Worm (Caenorhabditis elegans) whole organism, dauer: ENCODE measurements around the gene pxf-1.

Source experiments
- unc-62 ChIP-seq: sonication (generic microtip); optimal IDR thresholded peaks from 2 replicates; lab custom pipeline; 2017; ENCODE audit warnings: missing biosample characterization, missing genetic modification reagents, missing genetic modification characterization

Gene pxf-1

ce11 chrIV:10177779-10178178 lies 3.6 kb upstream of the pxf-1 start, which contains the start of gene mspn-1:
Gene mspn-1 (plus strand): TSS chrIV:10177968.
- no peak for TF ChIP-seq unc-62 (GFP tag; lab: Kevin White, UChicago)

ce11 chrIV:10176252-10176730 lies 2.1 kb upstream of the pxf-1 start, which contains the start of gene rack-1:
Gene rack-1 (plus strand): TSS chrIV:10176680.
- TF ChIP-seq unc-62 (GFP tag; lab: Kevin White, UChicago), result no peak

- no peak for TF ChIP-seq unc-62 (GFP tag; lab: Kevin White, UChicago)
These were observed 991 bp upstream of the pxf-1 start for ce11 chrIV:10174932-10175732.

ce11 chrIV:10170808-10171207 lies 3.3 kb downstream of the pxf-1 start:
- TF ChIP-seq unc-62 (GFP tag; lab: Kevin White, UChicago), result no peak

- no peak for TF ChIP-seq unc-62 (GFP tag; lab: Kevin White, UChicago)
These were observed 10.1 kb downstream of the pxf-1 start for ce11 chrIV:10164086-10164485.

ce11 chrIV:10161706-10162105 lies 12.4 kb downstream of the pxf-1 start, which contains the start of gene pps-1:
Gene pps-1 (plus strand): TSS chrIV:10162006.
- no peak for TF ChIP-seq unc-62 (GFP tag; lab: Kevin White, UChicago)

- no peak for TF ChIP-seq unc-62 (GFP tag; lab: Kevin White, UChicago)
These were observed 16.6 kb downstream of the pxf-1 start, which contains the start of gene ttr-53 for ce11 chrIV:10157489-10158088. Gene ttr-53 (plus strand): TSS chrIV:10158038.

ce11 chrIV:10157034-10157433 lies 17.1 kb downstream of the pxf-1 start:
- no peak for TF ChIP-seq unc-62 (GFP tag; lab: Kevin White, UChicago)

ce11 chrIV:10155475-10155874 lies 18.7 kb downstream of the pxf-1 start, which contains the start of gene ttr-54:
Gene ttr-54 (plus strand): TSS chrIV:10155775.
- TF ChIP-seq unc-62 (GFP tag; lab: Kevin White, UChicago), result no peak

- TF ChIP-seq unc-62 (GFP tag; lab: Kevin White, UChicago), result no peak
These were observed 20.7 kb downstream of the pxf-1 start for ce11 chrIV:10153479-10153878.

- TF ChIP-seq unc-62 (GFP tag; lab: Kevin White, UChicago), result no peak
These were observed 22.6 kb downstream of the pxf-1 start, which contains the start of gene copg-1 for ce11 chrIV:10151439-10151997. Gene copg-1 (plus strand): TSS chrIV:10151947.

ce11 chrIV:10150552-10151004 lies 23.6 kb downstream of the pxf-1 start, which contains the start of gene tsp-12:
Gene tsp-12 (minus strand): TSS chrIV:10150602.
- no peak for TF ChIP-seq unc-62 (GFP tag; lab: Kevin White, UChicago)

- no peak for TF ChIP-seq unc-62 (GFP tag; lab: Kevin White, UChicago)
These were observed 25.2 kb downstream of the pxf-1 start, which contains the start of gene pigs-1 for ce11 chrIV:10148938-10149337. Gene pigs-1 (minus strand): TSS chrIV:10149038.

ce11 chrIV:10146885-10147284 lies 27.3 kb downstream of the pxf-1 start, which contains the start of gene T14G10.8:
Gene T14G10.8 (minus strand): TSS chrIV:10146985.
- TF ChIP-seq unc-62 (GFP tag; lab: Kevin White, UChicago), result no peak

- TF ChIP-seq unc-62 (GFP tag; lab: Kevin White, UChicago), result no peak
These were observed 29.2 kb downstream of the pxf-1 start for ce11 chrIV:10144909-10145308.

- TF ChIP-seq unc-62 (GFP tag; lab: Kevin White, UChicago), result no peak
These were observed 29.7 kb downstream of the pxf-1 start for ce11 chrIV:10144487-10144886.
